Worm (Caenorhabditis elegans): ENCODE measurements around the gene pbo-5.

DNA sequence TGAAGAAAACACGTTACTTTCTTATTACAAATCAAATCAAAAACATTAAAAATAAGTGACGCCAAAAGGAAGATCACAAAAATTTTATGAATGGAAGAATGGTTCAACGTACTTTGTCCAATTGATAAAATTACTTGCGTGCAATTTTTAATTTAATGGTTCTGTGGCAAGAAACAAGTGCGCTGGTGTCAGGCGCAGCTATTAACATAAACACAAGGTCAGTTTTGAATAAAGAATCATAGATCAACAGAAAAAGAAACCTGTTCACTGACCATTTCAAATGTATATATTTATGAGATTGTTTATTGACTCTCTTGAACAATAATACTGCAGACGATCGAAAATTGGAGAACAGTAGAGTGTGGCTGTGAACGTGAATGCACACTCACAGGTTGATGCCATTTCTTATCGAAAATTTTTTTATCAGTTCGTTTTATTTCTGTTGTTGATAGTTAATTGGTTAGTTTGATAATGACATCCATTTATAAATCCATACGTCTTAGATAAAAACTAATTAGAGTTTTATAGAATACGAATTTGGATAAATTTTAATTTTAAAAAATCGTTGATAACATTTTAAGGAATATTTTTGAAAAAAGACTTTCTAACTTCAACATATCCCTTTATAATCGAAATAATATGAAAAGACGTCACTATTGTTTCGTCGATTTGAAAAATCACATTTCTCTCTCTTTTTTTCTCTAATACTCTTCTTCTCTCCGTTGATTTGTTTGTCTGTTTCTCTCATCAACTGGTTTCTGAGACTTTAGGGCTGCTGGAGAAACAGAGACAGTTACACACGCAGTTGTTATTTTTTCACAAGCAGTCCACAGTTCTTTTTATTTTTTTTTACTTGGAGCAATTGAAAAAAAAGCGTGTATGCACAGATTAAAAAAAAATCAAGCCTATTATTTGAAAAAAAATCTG, 11.9 kb upstream of the pbo-5 start, which contains the start of gene amx-3:
- TF ChIP-seq aly-2 (tag; optimal IDR thresholded peaks at IDR 0.05), result no peak
- peak in 1 of 6 experiments; percentile 29 for TF ChIP-seq elt-3 (tag; optimal IDR thresholded peaks at IDR 0.05)
- TF ChIP-seq mdl-1 (tag; optimal IDR thresholded peaks at IDR 0.05), result no peak
- TF ChIP-seq ces-1 (GFP tag; optimal IDR thresholded peaks at IDR 0.05), result no peak
- TF ChIP-seq snpc-4 (tag; optimal IDR thresholded peaks at IDR 0.05), result no peak
- no peak for TF ChIP-seq fos-1 (tag; optimal IDR thresholded peaks at IDR 0.05)
- no peak for TF ChIP-seq ceh-82 (tag; optimal IDR thresholded peaks at IDR 0.05)
- no peak for TF ChIP-seq sup-37 (GFP tag; optimal IDR thresholded peaks at IDR 0.05)
- no peak for TF ChIP-seq isw-1 (GFP tag; IDR thresholded peaks at IDR 0.05)
- TF ChIP-seq nhr-237 (tag; optimal IDR thresholded peaks at IDR 0.05), result no peak
- no peak for TF ChIP-seq lin-14 (GFP tag; optimal IDR thresholded peaks at IDR 0.05)
